Worm (Caenorhabditis elegans) whole organism, L1 larva: ENCODE measurements around the gene ttbk-3.

Experiments
- aha-1 ChIP-seq: fragments of 150-350 bp; optimal IDR thresholded peaks from 2 replicates; lab custom pipeline; 2014; ENCODE audit warnings: missing biosample characterization, missing genetic modification characterization
- sptf-1 ChIP-seq: fragments of 150-350 bp; optimal IDR thresholded peaks from 2 replicates; lab custom pipeline; 2014; ENCODE audit warnings: missing biosample characterization, missing genetic modification characterization
- ztf-4 ChIP-seq: fragments of 150-350 bp; optimal IDR thresholded peaks from 2 replicates; lab custom pipeline; 2014; ENCODE audit warnings: missing biosample characterization, missing genetic modification characterization

DNA sequence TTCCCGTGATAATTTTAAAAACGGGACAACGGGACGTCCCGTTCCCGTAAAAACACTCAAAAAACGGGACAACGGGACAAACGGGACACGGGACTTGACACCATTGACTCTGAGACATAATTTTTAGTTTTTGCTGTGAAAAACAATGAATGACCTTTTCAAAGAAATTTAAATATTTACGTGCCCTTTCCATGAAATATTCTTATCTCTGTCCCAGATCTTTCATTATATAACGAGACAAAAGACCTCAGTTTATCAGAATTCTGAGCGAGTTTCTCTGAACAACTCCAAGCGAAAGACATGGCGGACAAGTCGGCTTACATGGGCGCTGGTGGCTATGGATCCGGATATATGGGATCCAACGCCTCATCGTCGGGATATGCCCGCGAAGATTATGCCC, 46.0 kb downstream of the ttbk-3 start, which contains the start of gene nspd-2:
- TF ChIP-seq sptf-1 (tag; lab: Kevin White, UChicago) (no peak), aha-1 (tag; lab: Kevin White, UChicago) (no peak), ztf-4 (tag; lab: Kevin White, UChicago) (no peak)
